Fruit fly (Drosophila melanogaster): ENCODE data around the gene CG4565.

Gene CG4565

DNA sequence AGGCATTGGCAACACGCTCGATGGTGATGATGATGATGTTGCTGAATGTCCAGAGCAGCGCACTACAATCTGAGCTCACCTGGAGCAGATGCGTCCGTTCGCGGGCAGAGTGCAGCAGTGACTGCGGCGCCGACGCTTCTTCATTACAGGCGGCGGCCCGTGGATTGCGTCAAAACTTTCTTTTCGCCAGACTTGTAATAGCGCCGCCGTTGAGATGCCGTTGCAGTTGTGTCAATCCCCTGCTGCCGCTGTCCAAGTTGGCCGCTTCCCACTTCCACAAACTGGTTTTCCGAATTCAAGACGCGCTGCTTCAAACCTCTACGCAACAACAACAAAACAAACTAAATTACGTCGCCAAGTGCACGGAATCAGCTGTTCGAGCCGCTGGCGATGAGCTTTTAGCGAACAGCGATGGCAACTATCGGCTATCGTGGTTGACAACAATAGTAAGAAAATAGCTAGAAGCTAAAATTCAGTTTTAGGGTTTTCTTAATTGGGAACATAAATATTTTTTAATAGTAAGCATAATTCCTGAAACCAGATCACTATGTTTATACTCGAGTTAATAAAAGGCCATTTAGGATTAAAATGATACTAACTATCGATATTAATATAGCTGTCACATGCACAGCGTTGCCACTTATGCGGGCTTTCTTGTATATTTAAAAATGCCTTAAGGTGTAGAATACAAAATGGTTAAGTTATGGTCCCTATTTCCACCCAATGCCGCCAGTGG lies 29.5 kb downstream of the CG4565 start, which contains the start of gene Tpc1 (continued):
- TF ChIP-seq CG31441 (GFP tag; IDR thresholded peaks at IDR 0.05) (peak; percentile 23; the same call in 1 of the 2 replicates), CG4404 (GFP tag; IDR thresholded peaks at IDR 0.05) (no peak), tx (GFP tag; optimal IDR thresholded peaks at IDR 0.05) (peak; percentile 26), ac (GFP tag; optimal IDR thresholded peaks at IDR 0.05) (no peak), Rfx (GFP tag; IDR thresholded peaks at IDR 0.05) (peak; percentile 51), ab (GFP tag; optimal IDR thresholded peaks at IDR 0.05) (no peak), pnt (GFP tag; optimal IDR thresholded peaks at IDR 0.05) (no peak), tll (GFP tag; optimal IDR thresholded peaks at IDR 0.05) (peak in 1 of 2 experiments; percentile 1), CG13624 (GFP tag; optimal IDR thresholded peaks at IDR 0.05) (peak; percentile 81), trem (tag; optimal IDR thresholded peaks at IDR 0.05) (peak; percentile 67), ham (GFP tag; IDR thresholded peaks at IDR 0.05) (no peak), Doc3 (GFP tag; IDR thresholded peaks at IDR 0.05; ENCODE audit: partially characterized antibody) (peak; percentile 90), lov (optimal IDR thresholded peaks at IDR 0.05) (no peak), lov (GFP tag; IDR thresholded peaks at IDR 0.05) (0 out of 3 replicates have a peak, but pooled peaks have one; percentile 22), Dp (GFP tag; optimal IDR thresholded peaks at IDR 0.05) (peak; percentile 89), Sox100B (GFP tag; optimal IDR thresholded peaks at IDR 0.05) (no peak), Tbp (GFP tag; optimal IDR thresholded peaks at IDR 0.05) (no peak), sqz (GFP tag; optimal IDR thresholded peaks at IDR 0.05) (no peak), bsh (GFP tag; optimal IDR thresholded peaks at IDR 0.05) (peak in 1 of 2 experiments; percentile 12), Dip3 (GFP tag; optimal IDR thresholded peaks at IDR 0.05) (peak; percentile 40), CG12659 (GFP tag; optimal IDR thresholded peaks at IDR 0.05) (peak; percentile 36), pita (GFP tag; optimal IDR thresholded peaks at IDR 0.05) (no peak), CG18599 (GFP tag; optimal IDR thresholded peaks at IDR 0.05) (peak; percentile 8), CG13287 (GFP tag; IDR thresholded peaks at IDR 0.05; ENCODE audit: partially characterized antibody) (peak; percentile 92), Dref (GFP tag; IDR thresholded peaks at IDR 0.05) (peak; percentile 62), mam (GFP tag; optimal IDR thresholded peaks at IDR 0.05) (peak; percentile 55), CG12236 (GFP tag; optimal IDR thresholded peaks at IDR 0.05) (no peak), toy (GFP tag; IDR thresholded peaks at IDR 0.05) (no peak), Ets97D (GFP tag; optimal IDR thresholded peaks at IDR 0.05) (peak; percentile 51), Atf-2 (GFP tag; optimal IDR thresholded peaks at IDR 0.05) (no peak), CG13894 (tag; optimal IDR thresholded peaks at IDR 0.05) (peak; percentile 35), HLH4C (GFP tag; IDR thresholded peaks at IDR 0.05; ENCODE audit: partially characterized antibody) (peak; percentile 77), ato (GFP tag; IDR thresholded peaks at IDR 0.05; ENCODE audit: partially characterized antibody) (peak; percentile 35), CG17361 (GFP tag; IDR thresholded peaks at IDR 0.05) (peak; percentile 44; the same call in 2 of the 3 replicates), CG1792 (GFP tag; optimal IDR thresholded peaks at IDR 0.05) (no peak), kni (GFP tag; optimal IDR thresholded peaks at IDR 0.05) (peak; percentile 59), E2f1 (GFP tag; IDR thresholded peaks at IDR 0.05) (no peak), amos (GFP tag; IDR thresholded peaks at IDR 0.05; ENCODE audit: partially characterized antibody) (peak; percentile 82; the same call in 1 of the 2 replicates), Hr39 (optimal IDR thresholded peaks at IDR 0.05) (no peak), tgo (GFP tag; IDR thresholded peaks at IDR 0.05) (no peak), corto (GFP tag; optimal IDR thresholded peaks at IDR 0.05) (no peak), Scr (GFP tag; IDR thresholded peaks at IDR 0.05; ENCODE audit: partially characterized antibody) (peak; percentile 93), nau (GFP tag; optimal IDR thresholded peaks at IDR 0.05) (no peak), CG14667 (GFP tag; IDR thresholded peaks at IDR 0.05) (no peak), CG4820 (GFP tag; optimal IDR thresholded peaks at IDR 0.05) (peak; percentile 6), dysf (GFP tag; IDR thresholded peaks at IDR 0.05) (no peak), Trl (optimal IDR thresholded peaks at IDR 0.05) (no peak), Trl (GFP tag; optimal IDR thresholded peaks at IDR 0.05) (peak; percentile 38), CG4854 (GFP tag; optimal IDR thresholded peaks at IDR 0.05) (peak; percentile 54), btn (GFP tag; optimal IDR thresholded peaks at IDR 0.05) (no peak)

All from whole organism, embryonic.